Worm (Caenorhabditis elegans): ENCODE results near the gene srj-33.

The srj-33 gene

DNA sequence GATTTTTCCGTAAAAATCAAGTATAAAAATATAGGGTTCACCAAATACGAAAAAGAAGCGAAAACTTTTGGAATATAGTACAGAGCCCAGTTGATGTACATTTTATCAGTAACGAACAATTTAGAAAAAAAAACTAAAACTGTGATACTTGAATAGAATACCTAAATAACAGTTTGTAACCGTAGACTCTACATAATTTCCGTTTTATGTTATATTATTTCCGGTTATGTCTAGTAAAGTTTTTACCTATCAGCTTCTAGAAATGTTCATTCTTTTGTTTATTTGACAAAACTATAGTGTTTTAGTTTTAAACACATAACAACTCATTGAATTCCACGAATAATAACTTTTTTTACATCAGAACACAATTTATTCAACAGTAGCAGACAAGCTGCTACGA lies at the start of gene srj-33:
Gene srj-33 (minus strand): TSS at position 101 of the 400 bp plus-strand sequence.
- TF ChIP-seq dao-5 (tag; optimal IDR thresholded peaks at IDR 0.05) (no peak), W03F9.2 (tag; optimal IDR thresholded peaks at IDR 0.05) (no peak), him-1 (tag; optimal IDR thresholded peaks at IDR 0.05) (no peak)

DNA sequence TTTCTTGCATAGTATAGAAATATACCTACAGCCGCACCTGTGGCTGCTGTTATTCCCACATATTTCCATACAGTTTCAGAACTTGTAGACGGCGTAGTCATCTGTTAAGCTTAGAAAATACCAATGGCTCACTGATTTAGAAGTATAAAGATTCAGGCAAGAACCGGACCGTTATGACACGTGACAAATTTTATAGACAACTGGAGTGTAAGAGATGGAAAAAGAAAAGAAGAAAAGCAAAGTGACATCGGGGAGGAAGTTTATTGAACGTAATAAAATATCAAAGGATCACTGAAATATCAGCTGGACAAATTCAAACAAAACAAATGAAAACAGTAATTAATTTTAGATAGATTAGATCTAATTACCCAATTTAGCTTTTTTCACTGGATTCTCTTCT lies 48.8 kb upstream of the srj-33 start, which contains the start of gene rmd-2:
Gene rmd-2 (minus strand): TSS at position 101 of the 400 bp plus-strand sequence.
- TF ChIP-seq dao-5 (tag; optimal IDR thresholded peaks at IDR 0.05) = no peak
- no peak for TF ChIP-seq him-1 (tag; optimal IDR thresholded peaks at IDR 0.05)
- TF ChIP-seq W03F9.2 (tag; optimal IDR thresholded peaks at IDR 0.05) = no peak

DNA sequence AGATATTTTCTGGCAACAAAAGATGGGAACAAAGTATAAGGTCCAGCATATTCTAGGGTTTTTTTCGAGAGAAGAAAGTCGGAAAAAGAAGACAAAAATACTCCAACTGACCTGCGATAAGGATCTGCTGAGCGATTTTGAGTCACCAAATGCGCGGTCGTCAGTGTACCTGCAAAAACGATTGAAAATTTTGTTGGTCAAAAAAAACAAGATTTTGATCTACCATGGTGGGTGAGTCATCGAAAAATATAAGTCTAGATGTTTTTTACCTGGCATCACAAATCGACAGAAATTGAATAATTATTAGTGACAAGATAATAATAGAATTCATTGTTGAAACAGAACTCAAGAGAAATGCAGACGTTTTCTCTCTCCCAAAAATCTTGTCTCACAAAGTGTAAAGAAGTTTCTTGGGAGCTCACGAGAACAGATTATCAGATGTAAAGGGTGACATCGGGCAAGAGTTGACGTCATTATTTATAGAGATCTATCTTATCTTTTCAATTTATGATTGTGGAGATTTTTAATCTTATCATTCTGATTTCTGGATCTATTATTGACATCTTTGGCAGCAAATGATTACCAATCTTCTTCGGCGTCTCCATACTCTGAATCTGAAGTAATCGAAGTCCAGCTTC lies 48.0 kb upstream of the srj-33 start:
- TF ChIP-seq dao-5 (tag; optimal IDR thresholded peaks at IDR 0.05) (no peak), W03F9.2 (tag; optimal IDR thresholded peaks at IDR 0.05) (no peak)

DNA sequence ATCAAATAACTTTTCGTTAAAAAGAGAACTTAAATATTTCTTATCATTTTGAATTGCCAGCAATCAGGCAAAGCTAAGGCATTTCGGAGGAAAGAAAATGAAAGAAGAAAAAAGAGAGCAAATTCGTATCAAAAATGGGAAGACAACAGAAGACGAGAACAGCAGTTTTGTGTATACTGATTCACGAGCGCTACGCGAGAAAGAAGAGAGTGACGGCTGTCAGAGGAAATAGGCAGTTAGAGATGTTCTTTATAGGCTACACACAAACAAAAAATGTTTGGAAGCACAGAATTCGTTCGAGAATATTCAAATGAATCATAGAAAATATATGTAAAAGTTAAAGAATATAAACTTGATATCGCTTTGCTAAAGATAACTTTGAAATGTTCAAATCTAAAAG lies 47.5 kb upstream of the srj-33 start:
- TF ChIP-seq W03F9.2 (tag; optimal IDR thresholded peaks at IDR 0.05) (no peak), him-1 (tag; optimal IDR thresholded peaks at IDR 0.05) (no peak)

DNA sequence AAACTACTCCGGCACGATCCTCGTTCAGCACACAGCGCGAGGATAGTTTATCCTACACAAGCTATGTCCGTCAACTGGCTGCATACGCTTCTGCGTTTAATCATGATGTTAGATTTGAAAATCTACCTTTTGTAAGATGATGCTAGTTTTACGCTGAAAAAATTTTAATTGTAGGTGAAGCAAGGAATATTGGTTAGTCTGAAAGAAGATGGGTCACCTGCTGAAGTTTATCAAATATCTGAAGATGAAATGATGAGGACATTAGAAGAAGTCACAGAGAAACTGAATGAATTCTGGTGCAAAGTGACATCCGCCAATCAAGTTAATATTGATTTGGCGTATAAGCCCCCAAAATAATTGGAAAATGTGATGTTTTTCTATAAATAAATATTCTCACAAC lies 46.2 kb upstream of the srj-33 start:
- no peak for TF ChIP-seq dao-5 (tag; optimal IDR thresholded peaks at IDR 0.05)
- no peak for TF ChIP-seq W03F9.2 (tag; optimal IDR thresholded peaks at IDR 0.05)
- no peak for TF ChIP-seq him-1 (tag; optimal IDR thresholded peaks at IDR 0.05)

DNA sequence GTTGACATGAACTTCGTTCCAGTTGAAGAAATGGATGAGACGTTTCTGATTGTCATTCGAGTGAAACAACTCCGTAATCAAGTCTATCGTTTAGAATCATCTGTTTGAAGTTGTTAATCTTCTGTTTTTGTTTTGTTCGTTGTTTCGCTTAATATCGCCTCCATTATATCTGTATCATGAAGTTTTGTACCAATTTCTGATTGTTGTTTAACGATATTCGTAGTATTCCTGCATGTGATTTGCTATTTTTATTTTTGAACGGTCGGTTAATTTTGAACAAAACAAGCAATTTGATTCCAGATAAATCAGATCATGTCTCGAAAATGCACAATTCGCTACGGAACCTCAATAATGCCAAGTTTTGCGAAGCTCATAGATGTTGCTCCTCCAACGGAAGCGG lies 45.2 kb upstream of the srj-33 start, which contains the start of gene C27H6.9:
Gene C27H6.9 (plus strand): TSS at position 301 of the 400 bp plus-strand sequence.
- TF ChIP-seq him-1 (tag; optimal IDR thresholded peaks at IDR 0.05) (no peak), W03F9.2 (tag; optimal IDR thresholded peaks at IDR 0.05) (no peak), dao-5 (tag; optimal IDR thresholded peaks at IDR 0.05) (no peak)

DNA sequence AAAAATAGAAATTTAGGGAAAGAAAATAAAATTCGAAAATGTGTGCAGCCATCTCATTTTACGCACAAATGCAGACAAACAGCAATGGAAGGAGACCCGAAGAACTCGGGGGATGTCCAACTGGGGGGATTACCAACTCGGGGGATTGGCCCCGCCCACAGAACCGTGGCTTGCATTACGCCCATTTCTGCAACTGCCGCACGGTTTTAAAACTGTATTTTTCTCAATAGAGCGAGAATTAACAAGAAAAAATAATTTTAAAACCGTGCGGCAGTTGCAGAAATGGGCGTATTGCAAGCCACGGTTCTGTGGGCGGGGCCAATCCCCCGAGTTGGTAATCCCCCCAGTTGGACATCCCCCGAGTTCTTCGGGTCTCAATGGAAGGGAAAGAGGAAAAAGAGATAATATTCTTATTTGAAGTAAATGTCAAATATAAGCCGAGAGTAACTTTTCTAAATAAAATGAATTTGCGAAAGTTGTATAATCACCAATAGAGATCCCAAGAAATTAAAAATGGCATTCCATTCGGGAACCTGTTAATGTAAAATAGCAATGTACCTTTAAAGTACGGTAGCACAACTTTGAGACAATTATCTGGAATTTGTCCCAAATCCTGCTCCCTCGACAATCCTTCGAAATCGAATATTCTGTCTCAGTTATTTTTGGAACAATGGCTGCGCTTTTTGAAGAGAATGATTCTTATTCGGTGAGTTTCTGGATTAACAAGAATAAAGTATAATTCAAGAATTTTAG lies 43.6 kb upstream of the srj-33 start, which contains the start of the genes ruvb-1 and tofu-1:
Gene ruvb-1 (minus strand): TSS at position 72 of the 753 bp plus-strand sequence.
Gene tofu-1 (plus strand): TSS at position 417 of the 753 bp plus-strand sequence.
- peak; percentile 29 for TF ChIP-seq W03F9.2 (tag; optimal IDR thresholded peaks at IDR 0.05)

DNA sequence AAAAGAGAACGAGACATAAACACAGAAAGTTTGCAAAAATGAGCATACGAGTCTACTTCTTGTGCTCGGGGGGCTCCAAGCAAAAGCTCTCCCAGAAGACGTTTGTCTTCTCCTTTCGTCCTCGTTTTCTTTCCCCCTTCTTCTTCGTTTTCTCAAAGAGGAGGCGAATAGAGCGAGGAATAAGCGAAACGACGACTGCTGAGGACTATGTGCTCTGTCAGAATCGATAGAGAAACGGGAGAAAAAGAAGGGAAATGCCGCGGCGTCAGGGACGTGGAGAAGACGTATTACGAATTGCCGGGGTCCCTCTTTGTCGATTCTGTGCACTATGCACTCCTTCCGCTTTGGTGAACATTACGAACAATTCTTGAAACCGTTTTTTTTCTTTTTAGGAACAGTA lies 41.1 kb upstream of the srj-33 start:
- TF ChIP-seq him-1 (tag; optimal IDR thresholded peaks at IDR 0.05) = peak; percentile 33
- TF ChIP-seq dao-5 (tag; optimal IDR thresholded peaks at IDR 0.05) = no peak
- TF ChIP-seq W03F9.2 (tag; optimal IDR thresholded peaks at IDR 0.05) = no peak

DNA sequence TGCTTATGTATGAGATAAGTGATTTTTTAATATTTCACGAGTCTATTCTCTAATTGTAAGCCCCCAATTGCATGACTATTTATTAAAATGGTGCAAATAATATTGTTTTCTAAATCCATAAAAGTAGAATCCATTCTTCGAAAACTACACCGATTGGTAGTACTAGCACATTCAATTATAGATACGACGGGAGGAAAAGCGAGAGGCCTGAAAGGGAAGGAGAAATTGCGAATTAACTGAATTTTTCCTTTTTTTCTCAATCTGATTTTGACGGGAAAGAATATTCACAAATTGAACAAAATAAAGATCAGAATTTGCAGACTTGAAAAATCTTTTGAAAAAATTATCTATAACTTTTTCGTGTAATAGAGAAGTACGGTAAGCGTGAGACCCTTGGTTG lies 39.9 kb upstream of the srj-33 start:
- TF ChIP-seq dao-5 (tag; optimal IDR thresholded peaks at IDR 0.05) (no peak), W03F9.2 (tag; optimal IDR thresholded peaks at IDR 0.05) (no peak)

DNA sequence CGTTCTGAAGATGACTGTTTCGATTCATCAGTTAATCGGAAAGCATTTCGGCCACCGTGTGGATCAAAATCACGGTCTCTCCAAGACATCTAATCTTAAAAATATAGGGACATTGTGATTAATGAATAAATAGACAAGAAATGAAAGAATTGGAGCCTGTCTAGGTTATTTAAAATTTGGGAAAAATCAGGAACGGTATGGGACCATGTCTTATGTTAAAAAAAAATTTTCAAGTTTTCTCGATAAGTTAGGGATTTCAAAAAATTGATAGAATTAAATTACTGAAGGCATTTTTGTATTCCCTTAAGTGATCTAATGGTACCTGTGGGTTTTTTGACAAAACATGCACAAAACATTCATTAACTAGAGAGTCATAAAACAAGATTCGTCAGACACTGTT lies 38.8 kb upstream of the srj-33 start, which contains the start of gene unc-41:
Gene unc-41 (minus strand): TSS at position 101 of the 400 bp plus-strand sequence.
- TF ChIP-seq W03F9.2 (tag; optimal IDR thresholded peaks at IDR 0.05) (no peak), dao-5 (tag; optimal IDR thresholded peaks at IDR 0.05) (no peak), him-1 (tag; optimal IDR thresholded peaks at IDR 0.05) (no peak)

DNA sequence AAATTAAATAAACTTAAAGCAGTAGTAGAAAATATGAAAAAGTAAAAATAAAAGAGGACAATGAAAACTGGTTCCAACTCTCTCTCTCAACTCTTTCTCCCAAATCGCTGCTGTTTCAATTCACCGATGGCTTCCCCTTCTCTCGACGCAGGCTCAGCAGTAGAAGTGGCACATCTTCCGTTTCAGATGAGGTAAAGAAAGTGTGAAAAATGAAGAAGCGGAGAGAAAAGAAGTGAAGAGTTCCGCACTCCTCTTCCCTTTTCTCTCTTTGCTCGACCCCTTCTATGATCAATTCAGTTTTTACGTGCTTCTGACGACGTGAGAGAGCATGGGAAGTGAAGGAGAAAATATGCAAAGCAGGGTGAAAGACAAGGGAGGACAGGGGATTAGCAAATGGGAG lies 36.9 kb upstream of the srj-33 start:
- TF ChIP-seq dao-5 (tag; optimal IDR thresholded peaks at IDR 0.05) (no peak), him-1 (tag; optimal IDR thresholded peaks at IDR 0.05) (peak; percentile 54), W03F9.2 (tag; optimal IDR thresholded peaks at IDR 0.05) (no peak)

DNA sequence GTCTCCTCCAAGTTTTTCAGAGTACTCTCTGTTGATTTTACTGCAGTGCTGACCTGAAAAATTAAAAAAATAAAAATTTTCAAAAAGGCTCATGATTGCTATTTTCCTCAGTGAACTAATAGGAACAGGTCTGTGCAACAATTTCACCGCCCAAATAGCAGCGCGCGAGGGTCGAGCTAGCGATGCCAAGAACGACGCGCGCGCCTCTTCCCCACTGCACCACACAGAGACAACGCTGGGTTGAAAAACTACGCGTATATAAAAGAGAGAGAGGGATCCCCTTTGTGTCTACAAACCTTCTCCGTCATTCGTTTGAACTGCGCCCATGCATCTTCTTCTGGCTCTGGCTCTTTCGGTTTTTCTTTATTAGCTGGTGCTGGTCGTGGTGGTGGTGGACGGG lies 32.8 kb upstream of the srj-33 start:
- peak; percentile 94 for TF ChIP-seq him-1 (tag; optimal IDR thresholded peaks at IDR 0.05)
- peak; percentile 70 for TF ChIP-seq dao-5 (tag; optimal IDR thresholded peaks at IDR 0.05)
- no peak for TF ChIP-seq W03F9.2 (tag; optimal IDR thresholded peaks at IDR 0.05)

DNA sequence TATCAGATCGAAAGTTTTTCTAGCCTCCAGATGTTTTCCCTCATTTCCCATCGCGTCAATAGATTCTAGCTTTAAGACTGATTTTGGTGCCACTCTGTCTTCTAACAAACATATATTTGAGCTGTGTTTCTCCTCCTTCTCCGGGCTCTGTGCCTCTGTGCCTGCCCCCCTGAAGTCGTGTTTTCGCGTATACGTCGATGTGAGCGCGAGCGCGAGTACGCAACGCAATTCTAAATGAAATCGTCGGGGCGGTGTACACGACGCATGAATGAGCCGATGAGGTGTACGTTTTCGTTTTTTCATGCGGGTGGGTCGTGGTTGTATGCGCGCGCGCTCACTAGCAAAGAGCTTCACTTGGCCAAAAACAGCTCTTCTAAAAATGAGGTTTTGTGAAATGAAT lies 28.6 kb upstream of the srj-33 start:
- peak; percentile 24 for TF ChIP-seq him-1 (tag; optimal IDR thresholded peaks at IDR 0.05)
- TF ChIP-seq W03F9.2 (tag; optimal IDR thresholded peaks at IDR 0.05) = no peak

DNA sequence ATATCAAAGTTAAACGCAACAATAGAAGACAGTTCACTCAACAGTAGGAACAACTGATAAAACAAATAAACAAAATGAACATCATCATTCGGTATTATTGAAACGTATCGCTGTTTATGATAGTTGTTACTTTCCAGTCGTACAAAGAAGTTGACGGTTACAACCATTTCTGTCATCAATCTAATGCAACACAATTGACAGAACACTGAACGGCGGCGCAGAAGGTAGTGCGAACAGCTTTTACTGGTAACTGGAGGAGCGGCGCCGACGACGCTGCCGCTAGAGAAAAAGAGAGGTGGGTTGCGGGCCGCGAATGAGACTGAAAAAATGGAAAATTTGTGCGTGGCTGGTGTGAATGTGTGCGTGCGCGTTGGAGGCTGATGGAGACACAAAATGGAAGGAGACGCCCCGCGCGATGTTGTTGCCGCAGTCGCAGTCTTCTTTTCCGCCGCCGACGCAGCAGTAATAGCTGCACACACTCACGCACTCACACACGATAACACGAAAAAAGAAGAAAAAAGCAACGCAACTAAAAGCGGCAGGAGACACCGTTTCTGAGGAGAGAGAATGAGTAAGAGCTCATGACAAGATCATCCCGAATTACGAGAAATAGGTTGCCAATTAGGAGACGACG lies 26.9 kb upstream of the srj-33 start:
- TF ChIP-seq dao-5 (tag; optimal IDR thresholded peaks at IDR 0.05) = no peak
- TF ChIP-seq him-1 (tag; optimal IDR thresholded peaks at IDR 0.05) = peak; percentile 26
- no peak for TF ChIP-seq W03F9.2 (tag; optimal IDR thresholded peaks at IDR 0.05)
